Fruit fly (Drosophila melanogaster): ENCODE data around the gene Flo2.

Flo2 gene

dm6 chrX:14952097-14952844 lies 113.1 kb downstream of the Flo2 start (continued):
- TF ChIP-seq CG10274 (GFP tag; optimal IDR thresholded peaks at IDR 0.05), result no peak
- peak; percentile 57 for TF ChIP-seq lmd (GFP tag; IDR thresholded peaks at IDR 0.05)
- TF ChIP-seq CG10267 (tag; optimal IDR thresholded peaks at IDR 0.05), result peak; percentile 42
- no peak for TF ChIP-seq dm (GFP tag; optimal IDR thresholded peaks at IDR 0.05)
- TF ChIP-seq wek (GFP tag; optimal IDR thresholded peaks at IDR 0.05), result no peak
- TF ChIP-seq Sry-δ (GFP tag; optimal IDR thresholded peaks at IDR 0.05), result no peak
- peak; percentile 66 for TF ChIP-seq CG5953 (GFP tag; IDR thresholded peaks at IDR 0.05)
- peak; percentile 54; the same call in 2 of the 3 replicates for TF ChIP-seq Optix (GFP tag; IDR thresholded peaks at IDR 0.05)
- peak; percentile 22 for TF ChIP-seq en (GFP tag; optimal IDR thresholded peaks at IDR 0.05)
- peak; percentile 54 for TF ChIP-seq fd96Cb (tag; optimal IDR thresholded peaks at IDR 0.05)
- TF ChIP-seq CG17829 (tag; optimal IDR thresholded peaks at IDR 0.05), result peak; percentile 51
- TF ChIP-seq gsb-n (tag; optimal IDR thresholded peaks at IDR 0.05), result peak; percentile 13
- no peak for TF ChIP-seq al (GFP tag; IDR thresholded peaks at IDR 0.05)
- no peak for TF ChIP-seq exex (tag; optimal IDR thresholded peaks at IDR 0.05)
- TF ChIP-seq hb (GFP tag; IDR thresholded peaks at IDR 0.05; ENCODE audit: partially characterized antibody), result no peak
- TF ChIP-seq D (optimal IDR thresholded peaks at IDR 0.05), result no peak
- TF ChIP-seq D (GFP tag; optimal IDR thresholded peaks at IDR 0.05), result no peak
- TF ChIP-seq sisA (GFP tag; IDR thresholded peaks at IDR 0.05), result 0 out of 2 replicates have a peak, but pooled peaks have one; percentile 25
- TF ChIP-seq CG2199 (GFP tag; IDR thresholded peaks at IDR 0.05), result no peak
- peak; percentile 1 for TF ChIP-seq Dek (tag; optimal IDR thresholded peaks at IDR 0.05)
- TF ChIP-seq CG13894 (tag; optimal IDR thresholded peaks at IDR 0.05), result no peak
- peak; percentile 38 for TF ChIP-seq Spps (tag; optimal IDR thresholded peaks at IDR 0.05)
- TF ChIP-seq tio (GFP tag; optimal IDR thresholded peaks at IDR 0.05), result no peak
- TF ChIP-seq Poxn (GFP tag; IDR thresholded peaks at IDR 0.05), result no peak
- TF ChIP-seq Rfx (GFP tag; IDR thresholded peaks at IDR 0.05), result no peak; the same call in 1 of the 2 replicates
- TF ChIP-seq Gug (GFP tag; IDR thresholded peaks at IDR 0.05), result peak; percentile 6; the same call in 2 of the 4 replicates
- peak in 1 of 2 experiments; percentile 70 for TF ChIP-seq Hr51 (GFP tag; optimal IDR thresholded peaks at IDR 0.05)
- peak in 1 of 2 experiments; percentile 63 for TF ChIP-seq dpn (GFP tag; optimal IDR thresholded peaks at IDR 0.05)
- TF ChIP-seq Camta (GFP tag; optimal IDR thresholded peaks at IDR 0.05), result no peak
- no peak for TF ChIP-seq bbx (GFP tag; IDR thresholded peaks at IDR 0.05; ENCODE audit: partially characterized antibody)
- peak; percentile 18 for TF ChIP-seq Antp (GFP tag; optimal IDR thresholded peaks at IDR 0.05)
- no peak for TF ChIP-seq tup (GFP tag; optimal IDR thresholded peaks at IDR 0.05)
- peak; percentile 90 for TF ChIP-seq sens (GFP tag)
- TF ChIP-seq CG8924 (tag; optimal IDR thresholded peaks at IDR 0.05), result peak; percentile 38
- TF ChIP-seq CG12744 (GFP tag; optimal IDR thresholded peaks at IDR 0.05), result no peak
- TF ChIP-seq CG8089 (GFP tag; optimal IDR thresholded peaks at IDR 0.05), result no peak
- peak; percentile 29 for TF ChIP-seq CG8944 (GFP tag; optimal IDR thresholded peaks at IDR 0.05)
- TF ChIP-seq CG4730 (GFP tag; IDR thresholded peaks at IDR 0.05), result no peak
- TF ChIP-seq gcm2 (GFP tag; optimal IDR thresholded peaks at IDR 0.05), result no peak
- peak in 1 of 3 experiments; percentile 38 for TF ChIP-seq lola (GFP tag; optimal IDR thresholded peaks at IDR 0.05)
- TF ChIP-seq insv (GFP tag; optimal IDR thresholded peaks at IDR 0.05), result no peak
- TF ChIP-seq Stat92E (GFP tag; optimal IDR thresholded peaks at IDR 0.05), result no peak
- no peak for TF ChIP-seq Hr39 (optimal IDR thresholded peaks at IDR 0.05)
- TF ChIP-seq gcm (GFP tag; optimal IDR thresholded peaks at IDR 0.05), result peak; percentile 11
- peak; percentile 9 for TF ChIP-seq CG11398 (GFP tag; optimal IDR thresholded peaks at IDR 0.05)
- TF ChIP-seq CG2116 (GFP tag; optimal IDR thresholded peaks at IDR 0.05), result no peak
- TF ChIP-seq tx (GFP tag; optimal IDR thresholded peaks at IDR 0.05), result no peak
- peak; percentile 90 for TF ChIP-seq kni (GFP tag; optimal IDR thresholded peaks at IDR 0.05)
- peak; percentile 31 for TF ChIP-seq CG30431 (GFP tag; optimal IDR thresholded peaks at IDR 0.05)
- peak; percentile 9 for TF ChIP-seq zf30C (GFP tag; optimal IDR thresholded peaks at IDR 0.05)
